Fruit fly (Drosophila melanogaster) whole organism, adult: Measurements from ENCODE around the gene Bicra.

ENCODE experiments used
- CG11617 ChIP-seq: fragments of 200-800 bp; sonication (Bioruptor generic); optimal IDR thresholded peaks from 2 replicates; lab custom pipeline; 2017; ENCODE audit warnings: mild to moderate bottlenecking, missing biosample characterization, missing genetic modification reagents, missing genetic modification characterization
- CG12768 ChIP-seq: fragments of 200-800 bp; sonication (Bioruptor generic); optimal IDR thresholded peaks from 2 replicates; lab custom pipeline; 2017; ENCODE audit warnings: missing biosample characterization, missing genetic modification characterization, mild to moderate bottlenecking, moderate library complexity, missing genetic modification reagents
- CG14711 ChIP-seq: fragments of 200-800 bp; sonication (Bioruptor generic); optimal IDR thresholded peaks from 2 replicates; lab custom pipeline; 2018; ENCODE audit warnings: missing biosample characterization, mild to moderate bottlenecking, missing genetic modification characterization, moderate library complexity
- CG1620 ChIP-seq: fragments of 200-800 bp; sonication (Bioruptor generic); optimal IDR thresholded peaks from 2 replicates; lab custom pipeline; 2016; ENCODE audit warnings: missing biosample characterization, missing genetic modification characterization
- CG33017 ChIP-seq: fragments of 200-800 bp; sonication (Bioruptor generic); optimal IDR thresholded peaks from 2 replicates; lab custom pipeline; 2018; ENCODE audit warnings: missing biosample characterization, mild to moderate bottlenecking, missing genetic modification characterization, moderate library complexity
- CG5204 ChIP-seq: fragments of 200-800 bp; sonication (Bioruptor generic); optimal IDR thresholded peaks from 2 replicates; lab custom pipeline; 2016; ENCODE audit warnings: missing biosample characterization, missing genetic modification characterization
- CG7045 ChIP-seq: fragments of 200-800 bp; sonication (Bioruptor generic); optimal IDR thresholded peaks from 2 replicates; lab custom pipeline; 2017; ENCODE audit warnings: missing biosample characterization, mild to moderate bottlenecking, missing genetic modification characterization
- CG7101 ChIP-seq: fragments of 200-800 bp; sonication (Bioruptor generic); optimal IDR thresholded peaks from 2 replicates; lab custom pipeline; 2018; ENCODE audit warnings: missing biosample characterization, mild to moderate bottlenecking, missing genetic modification characterization, moderate library complexity
- Clk ChIP-seq: fragments of 200-800 bp; sonication (Bioruptor generic); optimal IDR thresholded peaks from 2 replicates; lab custom pipeline; 2017; ENCODE audit warnings: missing biosample characterization, missing genetic modification characterization
- Crg-1 ChIP-seq: fragments of 200-800 bp; sonication (Bioruptor generic); optimal IDR thresholded peaks from 2 replicates; lab custom pipeline; 2016; ENCODE audit warnings: missing biosample characterization, missing genetic modification characterization
- Hr96 ChIP-seq: fragments of 200-800 bp; sonication (Bioruptor generic); optimal IDR thresholded peaks from 2 replicates; lab custom pipeline; 2016; ENCODE audit warnings: missing biosample characterization, missing genetic modification characterization
- Mnt ChIP-seq: fragments of 200-800 bp; sonication (Bioruptor generic); optimal IDR thresholded peaks from 2 replicates; lab custom pipeline; 2016; ENCODE audit warnings: missing biosample characterization, mild to moderate bottlenecking, missing genetic modification characterization
- bab1 ChIP-seq: fragments of 200-800 bp; sonication (Bioruptor generic); optimal IDR thresholded peaks from 3 replicates; lab custom pipeline; 2019; ENCODE audit warnings: missing biosample characterization, mild to moderate bottlenecking, missing genetic modification characterization, moderate library complexity
- cic ChIP-seq: fragments of 200-800 bp; sonication (Bioruptor generic); optimal IDR thresholded peaks from 2 replicates; lab custom pipeline; 2017; ENCODE audit warnings: missing biosample characterization, mild to moderate bottlenecking, missing genetic modification characterization, moderate library complexity
- cnc ChIP-seq, 2 experiments: fragments of >200 bp; optimal IDR thresholded peaks; 2 replicates each; lab custom pipeline; 2017
- kay ChIP-seq: fragments of 200-800 bp; sonication (Bioruptor generic); peaks from one replicate; lab custom pipeline; 2016; ENCODE audit warnings: missing biosample characterization, missing genetic modification characterization, borderline replicate concordance
- ovo ChIP-seq: fragments of 200-800 bp; sonication (Bioruptor generic); optimal IDR thresholded peaks from 2 replicates; lab custom pipeline; 2016; ENCODE audit warnings: missing biosample characterization, missing genetic modification characterization
- pad ChIP-seq: fragments of 200-800 bp; sonication (Bioruptor generic); optimal IDR thresholded peaks from 3 replicates; lab custom pipeline; 2017; ENCODE audit warnings: missing biosample characterization, missing genetic modification characterization, mild to moderate bottlenecking, moderate library complexity, missing genetic modification reagents
- tj ChIP-seq: fragments of 200-800 bp; sonication (Bioruptor generic); optimal IDR thresholded peaks from 3 replicates; lab custom pipeline; 2017; ENCODE audit warnings: missing biosample characterization, mild to moderate bottlenecking, missing genetic modification characterization, moderate library complexity
- toe ChIP-seq: fragments of 200-800 bp; sonication (Bioruptor generic); optimal IDR thresholded peaks from 2 replicates; lab custom pipeline; 2016; ENCODE audit warnings: missing biosample characterization, missing genetic modification characterization

Gene Bicra

DNA sequence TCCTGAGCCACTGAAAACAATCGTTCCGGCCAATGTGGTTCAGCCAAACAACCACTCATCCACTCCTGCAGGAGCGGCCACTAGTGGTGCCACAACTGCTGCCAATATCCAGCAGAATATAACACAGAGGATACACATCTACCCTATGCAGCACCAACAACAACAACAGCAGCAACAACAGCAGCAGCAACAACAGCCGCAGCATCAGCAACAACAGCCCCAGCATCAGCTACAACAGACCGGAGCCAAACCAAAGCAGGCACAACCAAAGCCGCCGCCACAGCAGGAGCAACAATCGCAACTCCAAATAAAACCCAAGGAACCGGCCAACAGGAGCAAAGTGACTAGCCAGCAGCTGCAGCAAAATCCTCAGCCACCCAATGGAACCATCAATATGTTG is 40.4 kb downstream of the Bicra start:
- TF ChIP-seq CG7045 (GFP tag; lab: Kevin White, UChicago), result no peak

DNA sequence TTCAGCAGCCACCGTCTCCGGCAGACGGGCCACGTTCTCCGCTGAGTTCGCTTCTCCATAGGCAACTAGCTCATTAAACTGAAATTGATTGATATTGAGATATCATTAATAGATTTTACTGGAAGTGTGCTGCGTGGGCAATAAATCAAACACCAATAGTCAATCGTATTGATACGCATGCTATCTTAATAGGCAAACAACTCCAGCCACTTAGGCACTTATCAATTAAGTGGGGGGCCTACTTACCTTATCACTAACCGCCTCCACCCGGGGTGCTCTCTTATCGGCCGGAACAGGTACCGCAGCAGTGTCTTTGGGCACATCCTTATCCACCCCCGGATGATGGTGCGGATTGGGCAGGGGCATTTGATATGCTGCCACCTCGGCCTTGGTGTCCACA is 49.0 kb downstream of the Bicra start:
- TF ChIP-seq cic (GFP tag; lab: Kevin White, UChicago), result peak; percentile 60
- TF ChIP-seq bab1 (GFP tag; lab: Kevin White, UChicago), result no peak
- peak; percentile 9 for TF ChIP-seq CG33017 (tag; lab: Kevin White, UChicago)

DNA sequence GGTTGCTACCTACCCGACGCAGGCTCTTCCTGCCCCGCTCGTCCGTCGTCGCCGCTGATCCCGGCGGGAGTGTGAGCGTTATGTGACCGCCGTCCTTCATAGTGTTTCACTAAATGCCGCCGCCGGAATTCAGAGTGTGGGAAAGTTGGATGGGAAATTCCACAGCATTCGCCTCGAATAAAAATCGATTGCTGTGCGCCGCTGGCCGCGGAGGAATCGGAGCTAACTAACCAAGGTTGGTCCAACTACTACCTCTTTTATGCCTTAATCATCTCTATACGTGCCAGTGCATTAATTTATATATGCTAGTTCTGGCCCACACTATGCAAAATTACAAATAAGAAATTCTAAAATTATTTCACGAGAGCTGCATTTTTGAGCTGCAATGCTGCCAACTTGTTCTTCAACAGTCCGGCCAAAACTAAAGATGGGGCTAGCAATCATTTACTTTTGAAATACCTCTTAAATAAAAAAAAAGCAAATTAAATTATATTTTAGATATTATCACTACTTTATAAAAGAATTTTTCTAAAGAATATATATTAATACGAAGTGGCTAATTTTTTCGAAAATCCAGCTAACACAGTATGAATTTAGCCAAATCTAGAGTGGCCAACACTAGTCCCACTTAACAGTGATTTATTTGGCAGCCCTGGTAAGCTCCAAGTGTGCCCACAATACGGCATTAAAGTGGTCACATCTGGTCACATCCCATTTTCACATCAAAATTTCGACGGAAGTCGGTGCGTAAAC is 49.7 kb downstream of the Bicra start, which contains the start of the genes alpha-Man-Ib and Pdhb:
Gene alpha-Man-Ib, minus strand, starts transcription at position 425 of the 753 bp plus-strand sequence.
Gene Pdhb, plus strand, starts transcription at position 674 of the 753 bp plus-strand sequence.
- TF ChIP-seq kay (GFP tag; lab: Kevin White, UChicago), result no peak
- TF ChIP-seq Crg-1, result peak; percentile 59
- peak; percentile 78 for TF ChIP-seq bab1 (GFP tag; lab: Kevin White, UChicago)
- TF ChIP-seq CG33017 (tag; lab: Kevin White, UChicago), result peak; percentile 72
- TF ChIP-seq Hr96 (GFP tag; lab: Kevin White, UChicago), result peak; percentile 41
- peak; percentile 22 for TF ChIP-seq cic (GFP tag; lab: Kevin White, UChicago)
- peak; percentile 85 for TF ChIP-seq CG7101 (tag; lab: Kevin White, UChicago)
- no peak for TF ChIP-seq CG5204 (GFP tag; lab: Kevin White, UChicago)
- peak; percentile 56 for TF ChIP-seq pad (GFP tag; lab: Kevin White, UChicago)
- no peak for TF ChIP-seq cnc (optimal IDR thresholded peaks at IDR 0.05; lab: Kevin White, UChicago)
- peak; percentile 63 for TF ChIP-seq tj (GFP tag; lab: Kevin White, UChicago)
- TF ChIP-seq ovo (GFP tag; lab: Kevin White, UChicago), result peak; percentile 60
- TF ChIP-seq CG11617 (GFP tag; lab: Kevin White, UChicago), result peak; percentile 73
- TF ChIP-seq Clk (GFP tag; lab: Kevin White, UChicago), result peak; percentile 50
- TF ChIP-seq CG1620 (GFP tag; lab: Kevin White, UChicago), result peak; percentile 64
- TF ChIP-seq CG12768 (GFP tag; lab: Kevin White, UChicago), result peak; percentile 71
- TF ChIP-seq CG7045 (GFP tag; lab: Kevin White, UChicago), result peak; percentile 78
- peak; percentile 74 for TF ChIP-seq CG14711
- TF ChIP-seq toe (GFP tag; lab: Kevin White, UChicago), result no peak
- TF ChIP-seq Mnt, result peak; percentile 71

DNA sequence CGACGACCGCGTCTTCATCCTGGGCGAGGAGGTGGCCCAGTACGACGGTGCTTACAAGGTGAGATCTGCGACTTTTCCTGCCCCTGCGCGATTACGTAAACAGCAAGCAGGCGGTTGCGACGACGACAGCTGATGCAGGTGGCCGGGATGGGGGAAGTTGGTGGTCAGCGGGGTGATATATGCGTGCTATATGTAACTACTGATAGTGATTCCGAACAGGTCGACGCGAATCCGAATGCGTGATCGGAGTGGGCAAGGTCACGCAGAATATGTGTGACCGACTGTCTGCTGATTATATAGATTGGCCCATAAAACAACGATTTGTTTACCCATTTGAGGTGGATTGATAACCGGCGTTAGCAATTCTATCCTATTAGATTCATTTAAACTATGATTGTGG is 50.6 kb downstream of the Bicra start:
- TF ChIP-seq tj (GFP tag; lab: Kevin White, UChicago) (no peak), pad (GFP tag; lab: Kevin White, UChicago) (no peak), CG12768 (GFP tag; lab: Kevin White, UChicago) (no peak), ovo (GFP tag; lab: Kevin White, UChicago) (no peak), Mnt (no peak), CG7101 (tag; lab: Kevin White, UChicago) (no peak), Crg-1 (no peak), Hr96 (GFP tag; lab: Kevin White, UChicago) (no peak), CG1620 (GFP tag; lab: Kevin White, UChicago) (no peak), cic (GFP tag; lab: Kevin White, UChicago) (no peak), CG11617 (GFP tag; lab: Kevin White, UChicago) (no peak)

DNA sequence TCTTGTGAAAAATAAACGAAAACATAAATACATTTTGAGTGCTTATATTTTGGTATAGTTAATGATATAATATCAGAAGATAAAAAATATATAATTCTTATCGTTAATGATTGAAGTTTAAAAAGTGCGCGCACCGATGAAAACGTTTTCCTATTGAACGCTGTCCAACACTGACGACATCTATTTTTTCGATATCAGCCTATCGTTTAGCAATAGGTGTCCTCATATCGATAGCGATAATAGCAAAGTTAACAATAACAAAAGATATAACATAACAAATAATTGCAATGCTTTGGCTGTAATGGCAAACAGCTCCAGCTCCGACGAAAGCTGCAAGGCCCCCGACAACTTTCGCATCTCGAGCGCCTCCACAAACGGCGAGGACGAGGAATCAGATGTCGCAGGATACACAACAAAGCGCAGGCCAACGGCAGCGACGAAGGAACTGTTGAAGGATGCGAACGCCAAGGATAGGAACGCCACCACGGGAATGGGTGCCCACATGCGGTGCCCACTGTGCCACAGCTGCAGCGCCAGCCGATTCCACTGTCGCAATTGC is 53.4 kb downstream of the Bicra start, which contains the start of gene Atg14:
Gene Atg14, plus strand, starts transcription at position 225 of the 559 bp plus-strand sequence.
- TF ChIP-seq cic (GFP tag; lab: Kevin White, UChicago), result peak; percentile 37
- peak; percentile 12 for TF ChIP-seq CG1620 (GFP tag; lab: Kevin White, UChicago)
- TF ChIP-seq Clk (GFP tag; lab: Kevin White, UChicago), result no peak
- TF ChIP-seq Crg-1, result peak; percentile 40
- no peak for TF ChIP-seq cnc (optimal IDR thresholded peaks at IDR 0.05; lab: Kevin White, UChicago)
- TF ChIP-seq CG33017 (tag; lab: Kevin White, UChicago), result peak; percentile 12
- TF ChIP-seq ovo (GFP tag; lab: Kevin White, UChicago), result no peak
- peak; percentile 58 for TF ChIP-seq Mnt
- TF ChIP-seq tj (GFP tag; lab: Kevin White, UChicago), result no peak
- no peak for TF ChIP-seq kay (GFP tag; lab: Kevin White, UChicago)
- TF ChIP-seq Hr96 (GFP tag; lab: Kevin White, UChicago), result peak; percentile 40
- TF ChIP-seq CG11617 (GFP tag; lab: Kevin White, UChicago), result no peak
- peak; percentile 52 for TF ChIP-seq pad (GFP tag; lab: Kevin White, UChicago)
- TF ChIP-seq CG7045 (GFP tag; lab: Kevin White, UChicago), result no peak
- peak; percentile 47 for TF ChIP-seq bab1 (GFP tag; lab: Kevin White, UChicago)
- TF ChIP-seq CG7101 (tag; lab: Kevin White, UChicago), result peak; percentile 57
- peak; percentile 44 for TF ChIP-seq CG12768 (GFP tag; lab: Kevin White, UChicago)
- TF ChIP-seq CG5204 (GFP tag; lab: Kevin White, UChicago), result no peak
- TF ChIP-seq CG14711, result peak; percentile 34
- no peak for TF ChIP-seq toe (GFP tag; lab: Kevin White, UChicago)
